Fruit fly (Drosophila melanogaster) whole organism, embryonic: ENCODE measurements around the gene spidey.

Experiments used
- CG10431 ChIP-seq: fragments of 200-800 bp; sonication (Bioruptor generic); optimal IDR thresholded peaks from 3 replicates; lab custom pipeline; 2018; ENCODE audit warnings: missing biosample characterization, mild to moderate bottlenecking, missing genetic modification characterization
- CG10565 ChIP-seq: fragments of 200-800 bp; sonication (Bioruptor generic); optimal IDR thresholded peaks from 3 replicates; lab custom pipeline; 2016; ENCODE audit warnings: missing biosample characterization, mild to moderate bottlenecking, missing genetic modification characterization
- CG10654 ChIP-seq: fragments of 200-800 bp; sonication (Bioruptor generic); optimal IDR thresholded peaks from 2 replicates; lab custom pipeline; 2016; ENCODE audit warnings: missing biosample characterization, missing genetic modification characterization
- CG11085 ChIP-seq: fragments of 200-800 bp; sonication (Bioruptor generic); IDR thresholded peaks from 2 replicates; pipeline ENCODE4 v1.3.6; 2022; ENCODE audit warnings: missing biosample characterization, missing genetic modification characterization
- CG11456 ChIP-seq: fragments of 200-800 bp; sonication (Bioruptor generic); IDR thresholded peaks from 3 replicates; pipeline ENCODE4 v1.3.6; 2022; ENCODE audit warnings: missing biosample characterization, missing genetic modification characterization
- CG15073 ChIP-seq: fragments of 200-800 bp; sonication (Bioruptor generic); optimal IDR thresholded peaks from 2 replicates; lab custom pipeline; 2016; ENCODE audit warnings: missing biosample characterization, missing genetic modification characterization
- CG15269 ChIP-seq: fragments of 200-800 bp; sonication (Bioruptor generic); optimal IDR thresholded peaks from 2 replicates; lab custom pipeline; 2018; ENCODE audit warnings: missing biosample characterization, mild to moderate bottlenecking, missing genetic modification characterization, moderate library complexity
- CG17359 ChIP-seq: fragments of 200-800 bp; sonication (Bioruptor generic); optimal IDR thresholded peaks from 3 replicates; lab custom pipeline; 2018; ENCODE audit warnings: missing biosample characterization, mild to moderate bottlenecking, missing genetic modification characterization, moderate library complexity
- CG2889 ChIP-seq: fragments of 200-800 bp; sonication (Bioruptor generic); IDR thresholded peaks from 3 replicates; pipeline ENCODE4 v1.3.6; 2022; ENCODE audit warnings: missing biosample characterization, missing genetic modification characterization
- CG3163 ChIP-seq: fragments of 200-800 bp; sonication (Bioruptor generic); optimal IDR thresholded peaks from 3 replicates; lab custom pipeline; 2016; ENCODE audit warnings: missing biosample characterization, missing genetic modification characterization
- CG33213 ChIP-seq: fragments of 200-800 bp; sonication (Bioruptor generic); optimal IDR thresholded peaks from 3 replicates; lab custom pipeline; 2016; ENCODE audit warnings: missing biosample characterization, missing genetic modification characterization
- CG33557 ChIP-seq: fragments of 200-800 bp; sonication (Bioruptor generic); optimal IDR thresholded peaks from 2 replicates; lab custom pipeline; 2019; ENCODE audit warnings: missing biosample characterization, mild to moderate bottlenecking, missing genetic modification characterization, moderate library complexity
- CG4328 ChIP-seq: fragments of 200-800 bp; sonication (Bioruptor generic); optimal IDR thresholded peaks from 3 replicates; lab custom pipeline; 2017; ENCODE audit warnings: missing biosample characterization, missing genetic modification reagents, missing genetic modification characterization
- CG6765 ChIP-seq: fragments of 200-800 bp; sonication (Bioruptor generic); optimal IDR thresholded peaks from 3 replicates; lab custom pipeline; 2017; ENCODE audit warnings: missing biosample characterization, mild to moderate bottlenecking, missing genetic modification characterization
- CG7372 ChIP-seq: fragments of 200-800 bp; sonication (Bioruptor generic); IDR thresholded peaks from 2 replicates; pipeline ENCODE4 v1.3.6; 2022; ENCODE audit warnings: missing biosample characterization, missing genetic modification characterization
- CG7987 ChIP-seq: fragments of 200-800 bp; sonication (Bioruptor generic); optimal IDR thresholded peaks from 2 replicates; lab custom pipeline; 2018; ENCODE audit warnings: missing biosample characterization, mild to moderate bottlenecking, missing genetic modification characterization, moderate library complexity
- CG9609 ChIP-seq: fragments of 200-800 bp; sonication (Bioruptor generic); optimal IDR thresholded peaks from 3 replicates; lab custom pipeline; 2016; ENCODE audit warnings: missing biosample characterization, missing genetic modification characterization
- CG9797 ChIP-seq: fragments of 200-800 bp; sonication (Bioruptor generic); optimal IDR thresholded peaks from 3 replicates; lab custom pipeline; 2018; ENCODE audit warnings: missing biosample characterization, mild to moderate bottlenecking, missing genetic modification characterization
- CG9876 ChIP-seq: fragments of 200-800 bp; sonication (Bioruptor generic); optimal IDR thresholded peaks from 2 replicates; lab custom pipeline; 2016; ENCODE audit warnings: missing biosample characterization, missing genetic modification characterization
- Dbx ChIP-seq: fragments of 200-800 bp; sonication (Bioruptor generic); IDR thresholded peaks from 3 replicates; pipeline ENCODE4 v1.3.6; 2022; ENCODE audit warnings: missing biosample characterization, missing genetic modification characterization
- Dll ChIP-seq: fragments of 200-800 bp; sonication (Bioruptor generic); IDR thresholded peaks from 4 replicates; pipeline ENCODE4 v1.3.6; 2022; ENCODE audit warnings: missing biosample characterization, missing genetic modification characterization; ENCODE audit not compliant: partially characterized antibody
- Ets65A ChIP-seq: fragments of 200-800 bp; sonication (Bioruptor generic); peaks from one replicate; lab custom pipeline; 2016; ENCODE audit warnings: missing biosample characterization, missing genetic modification characterization
- Fer2 ChIP-seq: fragments of 200-800 bp; sonication (Bioruptor generic); optimal IDR thresholded peaks from 2 replicates; lab custom pipeline; 2018; ENCODE audit warnings: missing biosample characterization, mild to moderate bottlenecking, missing genetic modification characterization, moderate library complexity
- HHEX ChIP-seq: fragments of 200-800 bp; sonication (Bioruptor generic); optimal IDR thresholded peaks from 3 replicates; lab custom pipeline; 2017; ENCODE audit warnings: missing biosample characterization, mild to moderate bottlenecking, missing genetic modification characterization, missing genetic modification reagents
- HmgD ChIP-seq: fragments of 200-800 bp; sonication (Bioruptor generic); optimal IDR thresholded peaks from 3 replicates; lab custom pipeline; 2016; ENCODE audit warnings: missing biosample characterization, missing genetic modification characterization
- HmgZ ChIP-seq: fragments of 200-800 bp; sonication (Bioruptor generic); optimal IDR thresholded peaks from 2 replicates; lab custom pipeline; 2018; ENCODE audit warnings: missing biosample characterization, mild to moderate bottlenecking, missing genetic modification characterization
- NC2α ChIP-seq: fragments of 200-800 bp; sonication (Bioruptor generic); optimal IDR thresholded peaks from 2 replicates; lab custom pipeline; 2016; ENCODE audit warnings: missing biosample characterization, missing genetic modification characterization
- Oli ChIP-seq: fragments of 200-800 bp; sonication (Bioruptor generic); optimal IDR thresholded peaks from 2 replicates; lab custom pipeline; 2018; ENCODE audit warnings: missing biosample characterization, mild to moderate bottlenecking, missing genetic modification characterization, moderate library complexity
- Ptx1 ChIP-seq: fragments of 200-800 bp; sonication (Bioruptor generic); IDR thresholded peaks from 2 replicates; pipeline ENCODE4 v1.3.6; 2022; ENCODE audit warnings: missing biosample characterization, missing genetic modification characterization
- Rfx ChIP-seq: fragments of 200-800 bp; sonication (Bioruptor generic); IDR thresholded peaks from 2 replicates; pipeline ENCODE4 v1.3.6; 2022; ENCODE audit warnings: missing biosample characterization, missing genetic modification characterization
- Scr ChIP-seq: fragments of 200-800 bp; sonication (Bioruptor generic); IDR thresholded peaks from 2 replicates; pipeline ENCODE4 v1.3.6; 2022; ENCODE audit warnings: missing biosample characterization, missing genetic modification characterization; ENCODE audit not compliant: partially characterized antibody
- Xbp1 ChIP-seq: fragments of 200-800 bp; sonication (Bioruptor generic); optimal IDR thresholded peaks from 3 replicates; lab custom pipeline; 2016; ENCODE audit warnings: missing biosample characterization, mild to moderate bottlenecking, missing genetic modification characterization
- bsh ChIP-seq, 2 experiments: fragments of 200-800 bp; sonication (Bioruptor generic); optimal IDR thresholded peaks; 2 replicates each; lab custom pipeline; 2017 to 2018; ENCODE audit warnings: mild to moderate bottlenecking in 2 of 2, missing biosample characterization in 2 of 2, missing genetic modification characterization in 2 of 2, moderate library complexity in 1 of 2
- cas ChIP-seq: fragments of 200-800 bp; sonication (Bioruptor generic); IDR thresholded peaks from 2 replicates; pipeline ENCODE4 v1.3.6; 2022; ENCODE audit warnings: missing biosample characterization, missing genetic modification characterization
- caup ChIP-seq: fragments of 200-800 bp; sonication (Bioruptor generic); optimal IDR thresholded peaks from 3 replicates; lab custom pipeline; 2017; ENCODE audit warnings: missing biosample characterization, mild to moderate bottlenecking, missing genetic modification characterization, moderate library complexity; ENCODE audit not compliant: severe bottlenecking
- crc ChIP-seq: fragments of 200-800 bp; sonication (Bioruptor generic); optimal IDR thresholded peaks from 2 replicates; lab custom pipeline; 2016; ENCODE audit warnings: missing biosample characterization, missing genetic modification characterization
- da ChIP-seq: fragments of 200-800 bp; sonication (Bioruptor generic); optimal IDR thresholded peaks from 2 replicates; lab custom pipeline; 2016; ENCODE audit warnings: missing biosample characterization, missing genetic modification characterization
- fd3F ChIP-seq: fragments of 200-800 bp; sonication (Bioruptor generic); optimal IDR thresholded peaks from 2 replicates; lab custom pipeline; 2018; ENCODE audit warnings: missing biosample characterization, mild to moderate bottlenecking, missing genetic modification characterization, moderate library complexity
- gce ChIP-seq: fragments of 200-800 bp; sonication (Bioruptor generic); IDR thresholded peaks from 3 replicates; pipeline ENCODE4 v1.3.6; 2022; ENCODE audit warnings: missing biosample characterization, missing genetic modification characterization
- insv ChIP-seq, 2 experiments: fragments of 200-800 bp; sonication (Bioruptor generic); optimal IDR thresholded peaks; 3 replicates each; lab custom pipeline; 2016 to 2018; ENCODE audit warnings: missing biosample characterization in 2 of 2, missing genetic modification characterization in 2 of 2
- jigr1 ChIP-seq: fragments of 200-800 bp; sonication (Bioruptor generic); IDR thresholded peaks from 3 replicates; pipeline ENCODE4 v1.3.6; 2022; ENCODE audit warnings: missing biosample characterization, missing genetic modification characterization
- nerfin-2 ChIP-seq: fragments of 200-800 bp; sonication (Bioruptor generic); IDR thresholded peaks from 2 replicates; pipeline ENCODE4 v1.3.6; 2022; ENCODE audit warnings: missing biosample characterization, missing genetic modification characterization; ENCODE audit not compliant: partially characterized antibody
- pan ChIP-seq, 4 experiments: fragments of >200 bp in 3 of 4; fragments of 200-800 bp in 1 of 4; sonication (Bioruptor generic) in 1 of 4; optimal IDR thresholded peaks in 3 of 4; IDR thresholded peaks in 1 of 4; 2 replicates each; pipeline versions ENCODE4 v1.3.6 to Lab custom; 2017 to 2022; ENCODE audit warnings: missing biosample characterization in 2 of 4, missing genetic modification characterization in 2 of 4, mixed read lengths in 1 of 4
- pros ChIP-seq: fragments of 200-800 bp; sonication (Bioruptor generic); optimal IDR thresholded peaks from 3 replicates; lab custom pipeline; 2019; ENCODE audit warnings: missing biosample characterization, mild to moderate bottlenecking, missing genetic modification characterization, moderate library complexity
- psq ChIP-seq: fragments of 200-800 bp; sonication (Bioruptor generic); optimal IDR thresholded peaks from 2 replicates; lab custom pipeline; 2017; ENCODE audit warnings: missing biosample characterization, missing genetic modification characterization
- repo ChIP-seq: fragments of 200-800 bp; sonication (Bioruptor generic); optimal IDR thresholded peaks from 2 replicates; lab custom pipeline; 2016; ENCODE audit warnings: missing biosample characterization, missing genetic modification characterization
- salm ChIP-seq: fragments of 200-800 bp; sonication (Bioruptor generic); optimal IDR thresholded peaks from 2 replicates; lab custom pipeline; 2018; ENCODE audit warnings: missing biosample characterization, mild to moderate bottlenecking, missing genetic modification characterization
- wdn ChIP-seq: fragments of 200-800 bp; sonication (Bioruptor generic); IDR thresholded peaks from 2 replicates; pipeline ENCODE4 v1.3.6; 2022; ENCODE audit warnings: missing biosample characterization, missing genetic modification characterization
- zfh2 ChIP-seq: fragments of 200-800 bp; sonication (Bioruptor generic); optimal IDR thresholded peaks from 2 replicates; lab custom pipeline; 2016; ENCODE audit warnings: missing biosample characterization, missing genetic modification characterization

The spidey gene

dm6 chrX:7888386-7889024 lies 20.2 kb upstream of the spidey start, which contains the start of gene Acat1 (continued):
- TF ChIP-seq repo (GFP tag; lab: Kevin White, UChicago) (peak; percentile 42), Xbp1 (peak; percentile 56), CG6765 (no peak), CG11456 (GFP tag; lab: Robert Waterston, UW) (peak; percentile 72; the same call in 2 of the 3 replicates), CG33557 (GFP tag; lab: Kevin White, UChicago) (no peak), CG10654 (GFP tag; lab: Kevin White, UChicago) (peak; percentile 48), CG9609 (GFP tag; lab: Kevin White, UChicago) (peak; percentile 34), Ets65A (peak; percentile 75), nerfin-2 (GFP tag; lab: Robert Waterston, UW) (peak; percentile 38; the same call in 1 of the 2 replicates), bsh (GFP tag; optimal IDR thresholded peaks at IDR 0.05; lab: Kevin White, UChicago) (peak in 1 of 2 experiments; percentile 64), CG7987 (GFP tag; lab: Kevin White, UChicago) (peak; percentile 19), HHEX (peak; percentile 38), Scr (GFP tag; lab: Robert Waterston, UW) (peak; percentile 51), wdn (GFP tag; lab: Robert Waterston, UW) (0 out of 2 replicates have a peak, but pooled peaks have one; percentile 14), CG33213 (GFP tag; lab: Kevin White, UChicago) (no peak), CG7372 (GFP tag; lab: Robert Waterston, UW) (peak; percentile 34; the same call in 1 of the 2 replicates), HmgZ (peak; percentile 34), fd3F (GFP tag; lab: Kevin White, UChicago) (no peak), CG17359 (tag; lab: Kevin White, UChicago) (no peak), Fer2 (tag; lab: Kevin White, UChicago) (no peak), CG10565 (GFP tag; lab: Kevin White, UChicago) (no peak), gce (GFP tag; lab: Robert Waterston, UW) (no peak), cas (no peak), da (GFP tag; lab: Kevin White, UChicago) (no peak), CG10431 (GFP tag; lab: Kevin White, UChicago) (no peak), insv (GFP tag; optimal IDR thresholded peaks at IDR 0.05; lab: Kevin White, UChicago) (peak; percentile 56 to 94), CG9797 (GFP tag; lab: Kevin White, UChicago) (no peak), Dll (GFP tag; lab: Robert Waterston, UW) (peak; percentile 61; the same call in 3 of the 4 replicates), CG9876 (no peak), Ptx1 (peak; percentile 72), HmgD (GFP tag; lab: Kevin White, UChicago) (peak; percentile 29), pros (GFP tag; lab: Kevin White, UChicago) (no peak), CG15269 (tag; lab: Kevin White, UChicago) (no peak), zfh2 (GFP tag; lab: Kevin White, UChicago) (peak; percentile 77), CG15073 (GFP tag; lab: Kevin White, UChicago) (no peak), pan (optimal IDR thresholded peaks at IDR 0.05; lab: Kevin White, UChicago) (no peak), pan (GFP tag; optimal IDR thresholded peaks at IDR 0.05 in 1 of 2, IDR thresholded peaks at IDR 0.05 in 1 of 2) (peak in 1 of 2 experiments; percentile 61), Oli (tag; lab: Kevin White, UChicago) (peak; percentile 5), jigr1 (no peak), NC2α (GFP tag; lab: Kevin White, UChicago) (no peak), crc (GFP tag; lab: Kevin White, UChicago) (peak; percentile 1), psq (GFP tag; lab: Kevin White, UChicago) (no peak), Rfx (GFP tag; lab: Robert Waterston, UW) (peak; percentile 72), CG11085 (no peak), CG4328 (GFP tag; lab: Kevin White, UChicago) (no peak), Dbx (GFP tag; lab: Robert Waterston, UW) (peak; percentile 22; the same call in 1 of the 3 replicates), CG2889 (no peak), caup (GFP tag; lab: Kevin White, UChicago) (peak; percentile 65), salm (no peak), CG3163 (no peak)
